Worm (Caenorhabditis elegans): ENCODE results near the gene gst-32.

gst-32 gene

ce11 chrII:15165681-15166235 is 12.6 kb downstream of the gst-32 start, which contains the start of gene gst-27 (continued):
- 0 out of 2 replicates have a peak, but pooled peaks have one; percentile 21 for TF ChIP-seq ceh-91 (GFP tag; IDR thresholded peaks at IDR 0.05)
- peak; percentile 88 for TF ChIP-seq madf-10 (tag; optimal IDR thresholded peaks at IDR 0.05)
- TF ChIP-seq let-526 (GFP tag; IDR thresholded peaks at IDR 0.05), result peak; percentile 72; the same call in 1 of the 2 replicates
- TF ChIP-seq sea-2 (GFP tag; IDR thresholded peaks at IDR 0.05), result no peak; the same call in 1 of the 2 replicates
- TF ChIP-seq F49E8.2 (tag; optimal IDR thresholded peaks at IDR 0.05; ENCODE audit: insufficient read depth), result peak; percentile 88
- peak; percentile 92 for TF ChIP-seq zim-3 (tag; optimal IDR thresholded peaks at IDR 0.05)
- TF ChIP-seq somi-1 (GFP tag; optimal IDR thresholded peaks at IDR 0.05), result peak; percentile 18
- peak; percentile 88 for TF ChIP-seq him-1 (tag; optimal IDR thresholded peaks at IDR 0.05)
- TF ChIP-seq tbx-9 (tag; optimal IDR thresholded peaks at IDR 0.05; ENCODE audit: borderline replicate concordance), result peak; percentile 68
- TF ChIP-seq tbp1 (GFP tag; optimal IDR thresholded peaks at IDR 0.05), result peak; percentile 97
- TF ChIP-seq C06A6.2 (GFP tag; conservative IDR thresholded peaks at IDR 0.05), result 0 out of 2 replicates have a peak, but pooled peaks have one; percentile 34
- TF ChIP-seq aptf-3 (GFP tag; IDR thresholded peaks at IDR 0.05), result 0 out of 2 replicates have a peak, but pooled peaks have one; percentile 47
- TF ChIP-seq nhr-80 (tag; optimal IDR thresholded peaks at IDR 0.05), result peak; percentile 69
- peak; percentile 77 for TF ChIP-seq ets-4 (GFP tag; optimal IDR thresholded peaks at IDR 0.05)
- peak; percentile 22 for TF ChIP-seq T26A5.8 (tag; optimal IDR thresholded peaks at IDR 0.05)
- peak; percentile 77 for TF ChIP-seq fkh-3 (tag; optimal IDR thresholded peaks at IDR 0.05)
- TF ChIP-seq aptf-2 (GFP tag; conservative IDR thresholded peaks at IDR 0.05), result no peak
- TF ChIP-seq egl-18 (GFP tag; IDR thresholded peaks at IDR 0.05), result no peak
- peak; percentile 61 for TF ChIP-seq unc-130 (GFP tag; optimal IDR thresholded peaks at IDR 0.05)
- peak; percentile 89 for TF ChIP-seq T07F8.4 (tag; optimal IDR thresholded peaks at IDR 0.05)
- TF ChIP-seq bed-2 (GFP tag; IDR thresholded peaks at IDR 0.05), result 0 out of 2 replicates have a peak, but pooled peaks have one; percentile 63
- no peak for TF ChIP-seq ama-1 (optimal IDR thresholded peaks at IDR 0.05)
- TF ChIP-seq ama-1 (GFP tag; optimal IDR thresholded peaks at IDR 0.05), result peak; percentile 88 to 91
- no peak for TF ChIP-seq sdz-38 (tag; optimal IDR thresholded peaks at IDR 0.05)
- peak; percentile 72; the same call in 1 of the 2 replicates for TF ChIP-seq hmg-20 (GFP tag; IDR thresholded peaks at IDR 0.05)
- peak; percentile 95 for TF ChIP-seq snpc-1.3 (tag; optimal IDR thresholded peaks at IDR 0.05; ENCODE audit: insufficient read depth)
- peak; percentile 86 for TF ChIP-seq cebp-2 (GFP tag; IDR thresholded peaks at IDR 0.05)
- TF ChIP-seq sptf-2 (GFP tag; optimal IDR thresholded peaks at IDR 0.05), result peak; percentile 73
- peak; percentile 56; the same call in 1 of the 2 replicates for TF ChIP-seq Y53F4B.3 (GFP tag; IDR thresholded peaks at IDR 0.05)
- peak; percentile 83 for TF ChIP-seq snpc-3.4 (tag; optimal IDR thresholded peaks at IDR 0.05)
- TF ChIP-seq F33H1.4 (GFP tag; IDR thresholded peaks at IDR 0.05), result 0 out of 2 replicates have a peak, but pooled peaks have one; percentile 35
- TF ChIP-seq xnd-1 (tag; optimal IDR thresholded peaks at IDR 0.05), result no peak
- no peak for TF ChIP-seq nfya-1 (tag; optimal IDR thresholded peaks at IDR 0.05; ENCODE audit: borderline replicate concordance, insufficient read depth)
- TF ChIP-seq hlh-12 (tag; optimal IDR thresholded peaks at IDR 0.05), result no peak
- TF ChIP-seq nhr-90 (tag; optimal IDR thresholded peaks at IDR 0.05), result peak; percentile 95
- peak; percentile 78 for TF ChIP-seq atf-7 (tag; optimal IDR thresholded peaks at IDR 0.05)
- TF ChIP-seq ztf-25 (GFP tag; IDR thresholded peaks at IDR 0.05), result peak; percentile 91
- TF ChIP-seq lsy-27 (tag; optimal IDR thresholded peaks at IDR 0.05; ENCODE audit: borderline replicate concordance, insufficient read depth), result peak; percentile 41
- no peak for TF ChIP-seq nfya-2 (GFP tag; IDR thresholded peaks at IDR 0.05)
- TF ChIP-seq attf-3 (GFP tag; conservative IDR thresholded peaks at IDR 0.05), result peak; percentile 60; the same call in 1 of the 2 replicates
- TF ChIP-seq bed-1 (GFP tag; IDR thresholded peaks at IDR 0.05), result 0 out of 2 replicates have a peak, but pooled peaks have one; percentile 37
- TF ChIP-seq D2030.7 (GFP tag; IDR thresholded peaks at IDR 0.05), result peak; percentile 98
- peak; percentile 73 for TF ChIP-seq egrh-3 (GFP tag; IDR thresholded peaks at IDR 0.05)
- TF ChIP-seq tlf-1 (GFP tag; optimal IDR thresholded peaks at IDR 0.05), result peak; percentile 76
- TF ChIP-seq F10E7.11 (tag; optimal IDR thresholded peaks at IDR 0.05), result peak; percentile 31
- TF ChIP-seq F39B2.1 (GFP tag; IDR thresholded peaks at IDR 0.05), result no peak
- TF ChIP-seq let-607 (tag; optimal IDR thresholded peaks at IDR 0.05), result peak; percentile 24 to 56

Data from whole organism, young adult.